Worm (Caenorhabditis elegans): ENCODE data around the gene C49G7.13.

DNA sequence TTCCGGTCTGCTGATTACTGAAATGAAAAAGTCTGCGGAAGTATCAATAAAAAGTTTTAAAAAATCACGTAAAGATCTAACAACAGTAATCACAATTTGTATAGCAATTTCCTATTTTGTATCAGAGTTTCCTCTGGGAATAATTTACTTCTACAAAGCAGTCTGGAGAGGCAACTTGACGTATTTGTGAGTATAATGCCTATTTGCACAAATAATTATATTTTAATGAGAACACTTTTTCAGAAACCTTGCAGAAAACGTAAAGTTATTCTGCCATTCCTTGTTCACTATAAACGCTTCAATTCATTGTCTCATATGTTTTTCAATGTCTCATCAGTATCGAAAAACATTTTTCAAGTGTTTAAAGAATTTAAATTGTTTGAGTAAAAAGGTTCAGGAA lies 17.3 kb upstream of the C49G7.13 start:
- TF ChIP-seq dox-1 (GFP tag; IDR thresholded peaks at IDR 0.05) (no peak), B0019.2 (GFP tag; conservative IDR thresholded peaks at IDR 0.05) (no peak), ets-4 (GFP tag; optimal IDR thresholded peaks at IDR 0.05) (no peak), snpc-4 (GFP tag; optimal IDR thresholded peaks at IDR 0.05) (no peak), snpc-4 (tag; optimal IDR thresholded peaks at IDR 0.05) (no peak), sea-2 (GFP tag; IDR thresholded peaks at IDR 0.05) (no peak), F57A8.1 (GFP tag; optimal IDR thresholded peaks at IDR 0.05) (no peak), D2030.7 (GFP tag; IDR thresholded peaks at IDR 0.05) (no peak), unc-62 (GFP tag; optimal IDR thresholded peaks at IDR 0.05) (no peak), nhr-27 (tag; optimal IDR thresholded peaks at IDR 0.05) (no peak), B0261.1 (tag; optimal IDR thresholded peaks at IDR 0.05) (no peak), tlf-1 (GFP tag; optimal IDR thresholded peaks at IDR 0.05) (no peak), mel-28 (tag; optimal IDR thresholded peaks at IDR 0.05; ENCODE audit: borderline replicate concordance) (no peak), nhr-120 (GFP tag; IDR thresholded peaks at IDR 0.05) (no peak)

All from whole organism, young adult.